Worm (Caenorhabditis elegans) whole organism, late embryonic: Measurements from ENCODE around the gene F26F2.7.
"Not testable (repeated sequence)": the region's sequence is repeated elsewhere in the genome, so short reads cannot be mapped to it uniquely, and the experiment has no call there.

Experiments used
- C08G9.2 ChIP-seq: sonication (generic microtip); optimal IDR thresholded peaks from 2 replicates; lab custom pipeline; 2016; ENCODE audit warnings: mild to moderate bottlenecking, missing genetic modification characterization, moderate library complexity, missing compliant biosample characterization
- T23F11.4 ChIP-seq: fragments of 200-800 bp; sonication (Bioruptor generic); optimal IDR thresholded peaks from 2 replicates; lab custom pipeline; 2018; ENCODE audit warnings: mild to moderate bottlenecking, missing genetic modification characterization, missing compliant biosample characterization
- ceh-19 ChIP-seq: fragments of 200-800 bp; sonication (Bioruptor generic); optimal IDR thresholded peaks from 2 replicates; lab custom pipeline; 2018; ENCODE audit warnings: mild to moderate bottlenecking, missing genetic modification characterization, missing compliant biosample characterization
- ceh-2 ChIP-seq: sonication (generic microtip); optimal IDR thresholded peaks from 2 replicates; lab custom pipeline; 2016; ENCODE audit warnings: missing genotype, missing genetic modification characterization, missing compliant biosample characterization
- ceh-24 ChIP-seq: sonication (generic microtip); optimal IDR thresholded peaks from 2 replicates; lab custom pipeline; 2016; ENCODE audit warnings: mild to moderate bottlenecking, missing genetic modification characterization, missing compliant biosample characterization
- hlh-8 ChIP-seq: sonication (generic microtip); optimal IDR thresholded peaks from 2 replicates; lab custom pipeline; 2016; ENCODE audit warnings: missing genotype, missing genetic modification characterization, missing compliant biosample characterization
- lim-6 ChIP-seq: sonication (generic microtip); optimal IDR thresholded peaks from 2 replicates; lab custom pipeline; 2016; ENCODE audit warnings: missing genetic modification characterization, missing compliant biosample characterization
- madf-2 ChIP-seq: sonication (generic microtip); optimal IDR thresholded peaks from 2 replicates; lab custom pipeline; 2017; ENCODE audit warnings: missing genetic modification characterization, missing compliant biosample characterization
- nhr-11 ChIP-seq: fragments of 150-350 bp; optimal IDR thresholded peaks from 2 replicates; lab custom pipeline; 2014; ENCODE audit warnings: missing biosample characterization, missing genetic modification characterization
- pha-4 ChIP-seq: fragments of 150-350 bp; optimal IDR thresholded peaks from 2 replicates; lab custom pipeline; 2018; ENCODE audit warnings: missing biosample characterization, missing genetic modification reagents, missing genetic modification characterization
- ref-2 ChIP-seq: sonication (generic microtip); optimal IDR thresholded peaks from 2 replicates; lab custom pipeline; 2016; ENCODE audit warnings: missing genetic modification characterization, missing compliant biosample characterization
- rnt-1 ChIP-seq: sonication (generic microtip); optimal IDR thresholded peaks from 2 replicates; lab custom pipeline; 2016; ENCODE audit warnings: missing genetic modification characterization, missing compliant biosample characterization
- tbx-7 ChIP-seq: sonication (generic microtip); optimal IDR thresholded peaks from 2 replicates; lab custom pipeline; 2016; ENCODE audit warnings: missing genotype, missing genetic modification characterization, missing compliant biosample characterization

ce11 chrV:20568995-20569394 is 11.8 kb upstream of the F26F2.7 start, which contains the start of gene F26F2.4:
- TF ChIP-seq madf-2; lim-6 (tag; lab: Kevin White, UChicago); pha-4 (tag; lab: Kevin White, UChicago); ref-2 (tag; lab: Kevin White, UChicago); T23F11.4 (GFP tag; lab: Kevin White, UChicago); tbx-7; nhr-11 (tag; lab: Kevin White, UChicago); ceh-24; rnt-1 (tag; lab: Kevin White, UChicago); ceh-2; hlh-8; ceh-19; C08G9.2: not testable (repeated sequence)
